Fruit fly (Drosophila melanogaster): ENCODE data around the gene ringer.
A peak's percentile ranks its signal among the peaks of the same experiment; 100 is the strongest.

Gene ringer

dm6 chr3L:16305820-16306650, 53.2 kb downstream of the ringer start, which contains the start of the genes CG13043 and CG13063 (continued):
- TF ChIP-seq CG30020 (tag; optimal IDR thresholded peaks at IDR 0.05) (no peak), CG8944 (GFP tag; optimal IDR thresholded peaks at IDR 0.05) (no peak), ftz-f1 (GFP tag; optimal IDR thresholded peaks at IDR 0.05) (no peak), mirr (GFP tag; optimal IDR thresholded peaks at IDR 0.05) (no peak), org-1 (GFP tag; optimal IDR thresholded peaks at IDR 0.05) (no peak), Sox100B (GFP tag; optimal IDR thresholded peaks at IDR 0.05) (peak; percentile 32), sim (GFP tag; IDR thresholded peaks at IDR 0.05) (no peak), PHDP (tag; optimal IDR thresholded peaks at IDR 0.05) (peak; percentile 3), CG31365 (tag; optimal IDR thresholded peaks at IDR 0.05) (no peak), dysf (GFP tag; IDR thresholded peaks at IDR 0.05) (0 out of 3 replicates have a peak, but pooled peaks have one; percentile 31), Dref (GFP tag; IDR thresholded peaks at IDR 0.05) (no peak), MBD-R2 (GFP tag; IDR thresholded peaks at IDR 0.05) (no peak), CG3838 (GFP tag; optimal IDR thresholded peaks at IDR 0.05) (no peak), Doc3 (GFP tag; IDR thresholded peaks at IDR 0.05; ENCODE audit: partially characterized antibody) (no peak), CG2199 (GFP tag; IDR thresholded peaks at IDR 0.05) (no peak), Tbp (GFP tag; optimal IDR thresholded peaks at IDR 0.05) (no peak), vfl (GFP tag; optimal IDR thresholded peaks at IDR 0.05) (no peak), Optix (GFP tag; IDR thresholded peaks at IDR 0.05) (no peak), CG1792 (GFP tag; optimal IDR thresholded peaks at IDR 0.05) (no peak), Hr51 (GFP tag; optimal IDR thresholded peaks at IDR 0.05) (peak in 1 of 2 experiments; percentile 37), ci (GFP tag; IDR thresholded peaks at IDR 0.05) (0 out of 3 replicates have a peak, but pooled peaks have one; percentile 32), salm (tag; optimal IDR thresholded peaks at IDR 0.05) (no peak), Ravus (GFP tag; IDR thresholded peaks at IDR 0.05) (no peak), CG10979 (tag; optimal IDR thresholded peaks at IDR 0.05) (no peak), CG10267 (tag; optimal IDR thresholded peaks at IDR 0.05) (no peak), CG18619 (GFP tag; optimal IDR thresholded peaks at IDR 0.05) (no peak), Blimp-1 (GFP tag; optimal IDR thresholded peaks at IDR 0.05) (peak; percentile 27), CG11456 (GFP tag; IDR thresholded peaks at IDR 0.05) (no peak), gcm (GFP tag; optimal IDR thresholded peaks at IDR 0.05) (no peak), CG13775 (GFP tag; optimal IDR thresholded peaks at IDR 0.05) (no peak), sd (tag; optimal IDR thresholded peaks at IDR 0.05) (no peak), pum (GFP tag; optimal IDR thresholded peaks at IDR 0.05) (no peak), zfh1 (GFP tag; IDR thresholded peaks at IDR 0.05) (no peak), CG1233 (GFP tag; optimal IDR thresholded peaks at IDR 0.05) (no peak), Sry-δ (GFP tag; optimal IDR thresholded peaks at IDR 0.05) (no peak), Xbp1 (GFP tag; optimal IDR thresholded peaks at IDR 0.05) (no peak), NC2β (GFP tag; optimal IDR thresholded peaks at IDR 0.05) (no peak), oc (tag; optimal IDR thresholded peaks at IDR 0.05) (peak; percentile 7), CG8281 (tag; optimal IDR thresholded peaks at IDR 0.05) (no peak), CG8089 (GFP tag; optimal IDR thresholded peaks at IDR 0.05) (no peak), dmrt99B (tag; optimal IDR thresholded peaks at IDR 0.05) (peak; percentile 2), Sox102F (GFP tag; optimal IDR thresholded peaks at IDR 0.05) (peak; percentile 35), Fer2 (tag; optimal IDR thresholded peaks at IDR 0.05) (no peak), ash1 (GFP tag; optimal IDR thresholded peaks at IDR 0.05) (no peak), CG30403 (GFP tag; optimal IDR thresholded peaks at IDR 0.05) (no peak), CG7271 (tag; optimal IDR thresholded peaks at IDR 0.05) (no peak), CoRest (tag; optimal IDR thresholded peaks at IDR 0.05) (peak; percentile 7), cwo (GFP tag; optimal IDR thresholded peaks at IDR 0.05) (no peak), ase (GFP tag; IDR thresholded peaks at IDR 0.05) (no peak), onecut (GFP tag; IDR thresholded peaks at IDR 0.05) (no peak)

Data from whole organism, embryonic.